Worm (Caenorhabditis elegans): ENCODE data around the gene K07D4.9.

- no peak for TF ChIP-seq eor-1 (tag; optimal IDR thresholded peaks at IDR 0.05)
- TF ChIP-seq skn-1 (tag; optimal IDR thresholded peaks at IDR 0.05): no peak
- TF ChIP-seq nhr-76 (tag; optimal IDR thresholded peaks at IDR 0.05): no peak
- TF ChIP-seq lin-15B (tag; optimal IDR thresholded peaks at IDR 0.05): no peak
- no peak for TF ChIP-seq fos-1 (tag; optimal IDR thresholded peaks at IDR 0.05)
These were observed 46.3 kb downstream of the K07D4.9 start for ce11 chrII:4074710-4075109.
